Worm (Caenorhabditis elegans) whole organism, L2 larva: ENCODE data around the gene rib-1.

Experiments used
- F13H6.1 ChIP-seq: sonication (generic microtip); optimal IDR thresholded peaks from 2 replicates; lab custom pipeline; 2016; ENCODE audit warnings: missing genetic modification characterization, missing compliant biosample characterization
- aly-2 ChIP-seq: fragments of 150-350 bp; optimal IDR thresholded peaks from 2 replicates; lab custom pipeline; 2014; ENCODE audit warnings: missing biosample characterization, missing genetic modification characterization
- ama-1 ChIP-seq: fragments of 150-350 bp; optimal IDR thresholded peaks from 2 replicates; lab custom pipeline; 2018; ENCODE audit warnings: inconsistent platforms
- egl-27 ChIP-seq: sonication (generic microtip); optimal IDR thresholded peaks from 3 replicates; lab custom pipeline; 2017; ENCODE audit warnings: missing biosample characterization, missing genetic modification reagents, missing genetic modification characterization
- elt-1 ChIP-seq: fragments of 150-350 bp; optimal IDR thresholded peaks from 2 replicates; lab custom pipeline; 2014; ENCODE audit warnings: missing biosample characterization, missing genetic modification characterization
- nhr-11 ChIP-seq: fragments of 150-350 bp; optimal IDR thresholded peaks from 2 replicates; lab custom pipeline; 2014; ENCODE audit warnings: missing biosample characterization, missing genetic modification characterization
- nhr-21 ChIP-seq: fragments of 150-350 bp; optimal IDR thresholded peaks from 2 replicates; lab custom pipeline; 2014; ENCODE audit warnings: missing biosample characterization, missing genetic modification characterization
- nhr-237 ChIP-seq: fragments of 150-350 bp; optimal IDR thresholded peaks from 2 replicates; lab custom pipeline; 2014; ENCODE audit warnings: missing biosample characterization, missing genetic modification characterization
- nhr-77 ChIP-seq: fragments of 150-350 bp; optimal IDR thresholded peaks from 2 replicates; lab custom pipeline; 2014; ENCODE audit warnings: missing biosample characterization, missing genetic modification characterization
- sma-9 ChIP-seq, 2 experiments: fragments of 150-350 bp in 1 of 2; sonication (generic microtip) in 1 of 2; optimal IDR thresholded peaks; 2 replicates each; lab custom pipeline; 2014 to 2016; ENCODE audit warnings: missing genetic modification characterization in 2 of 2, mild to moderate bottlenecking in 1 of 2, missing biosample characterization in 1 of 2, missing compliant biosample characterization in 1 of 2, missing genetic modification reagents in 1 of 2, moderate library complexity in 1 of 2
- snpc-4 ChIP-seq: fragments of 150-350 bp; optimal IDR thresholded peaks from 2 replicates; lab custom pipeline; 2014; ENCODE audit warnings: missing biosample characterization, missing genetic modification characterization
- unc-39 ChIP-seq: fragments of 150-350 bp; optimal IDR thresholded peaks from 2 replicates; lab custom pipeline; 2014; ENCODE audit warnings: missing biosample characterization, missing genetic modification characterization
- zag-1 ChIP-seq: fragments of 150-350 bp; optimal IDR thresholded peaks from 2 replicates; lab custom pipeline; 2014; ENCODE audit warnings: missing biosample characterization, missing genetic modification characterization

DNA sequence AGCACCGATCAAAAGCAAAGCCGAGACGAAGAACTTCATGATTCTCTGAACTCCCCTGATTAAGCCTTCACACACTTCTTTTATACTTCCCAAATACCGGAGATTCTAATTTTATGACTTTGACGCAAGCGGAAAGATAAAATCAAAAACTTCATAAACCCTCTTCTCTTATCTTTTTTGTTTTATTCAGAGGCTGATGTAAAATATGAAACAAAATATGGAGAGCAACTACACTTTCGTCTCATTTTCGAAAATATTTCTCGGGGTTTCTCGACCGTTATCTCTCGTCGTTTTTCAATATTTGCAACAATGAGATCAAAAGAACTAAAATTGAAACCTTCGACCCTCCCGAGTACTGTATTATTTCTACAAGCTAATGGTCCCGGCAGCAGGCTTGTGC, 44.5 kb downstream of the rib-1 start, which contains the start of gene lys-4:
- no peak for TF ChIP-seq egl-27 (tag; lab: Kevin White, UChicago)
- no peak for TF ChIP-seq elt-1 (tag; lab: Kevin White, UChicago)
- TF ChIP-seq nhr-21 (tag; lab: Kevin White, UChicago): no peak
- no peak for TF ChIP-seq F13H6.1
- TF ChIP-seq nhr-11 (tag; lab: Kevin White, UChicago): no peak
- TF ChIP-seq nhr-77 (tag; lab: Kevin White, UChicago): no peak
- no peak for TF ChIP-seq ama-1 (lab: Kevin White, UChicago)
- no peak for TF ChIP-seq aly-2
- TF ChIP-seq zag-1 (tag; lab: Kevin White, UChicago): no peak
- TF ChIP-seq nhr-237 (tag; lab: Kevin White, UChicago): no peak
- TF ChIP-seq sma-9 (GFP tag; optimal IDR thresholded peaks at IDR 0.05; lab: Kevin White, UChicago): peak; percentile 25
- TF ChIP-seq sma-9 (tag; optimal IDR thresholded peaks at IDR 0.05; lab: Kevin White, UChicago): no peak
- TF ChIP-seq unc-39 (tag; lab: Kevin White, UChicago): no peak
- no peak for TF ChIP-seq snpc-4 (tag; lab: Kevin White, UChicago)
